Worm (Caenorhabditis elegans): ENCODE results near the gene enri-1.

ce11 chrII:2379673-2380072, 38.3 kb upstream of the enri-1 start:
- TF ChIP-seq ceh-30 (tag; optimal IDR thresholded peaks at IDR 0.05) (no peak), tbx-2 (tag; optimal IDR thresholded peaks at IDR 0.05) (no peak), unc-55 (GFP tag; optimal IDR thresholded peaks at IDR 0.05) (no peak), ceh-24 (tag; optimal IDR thresholded peaks at IDR 0.05) (no peak), elt-2 (tag; optimal IDR thresholded peaks at IDR 0.05) (no peak), sox-4 (tag; optimal IDR thresholded peaks at IDR 0.05) (no peak), tbx-7 (tag; optimal IDR thresholded peaks at IDR 0.05) (no peak), madf-2 (tag; optimal IDR thresholded peaks at IDR 0.05) (no peak), Y22D7AL.16 (tag; optimal IDR thresholded peaks at IDR 0.05) (no peak), ceh-6 (GFP tag; optimal IDR thresholded peaks at IDR 0.05) (no peak), ceh-22 (tag; optimal IDR thresholded peaks at IDR 0.05) (no peak), F13H6.1 (tag; optimal IDR thresholded peaks at IDR 0.05) (no peak)

Data from whole organism, late embryonic.